Fruit fly (Drosophila melanogaster) whole organism, embryonic: ENCODE data around the gene CG5568.
A peak's percentile ranks its signal among the peaks of the same experiment; 100 is the strongest.

Experiments
- Asciz ChIP-seq: fragments of 200-800 bp; sonication (Bioruptor generic); optimal IDR thresholded peaks from 2 replicates; lab custom pipeline; 2017; ENCODE audit warnings: missing biosample characterization, mild to moderate bottlenecking, missing genetic modification characterization, missing genetic modification reagents
- CG10565 ChIP-seq: fragments of 200-800 bp; sonication (Bioruptor generic); optimal IDR thresholded peaks from 3 replicates; lab custom pipeline; 2016; ENCODE audit warnings: missing biosample characterization, mild to moderate bottlenecking, missing genetic modification characterization
- CG11695 ChIP-seq: fragments of 200-800 bp; sonication (Bioruptor generic); IDR thresholded peaks from 3 replicates; pipeline ENCODE4 v1.3.6; 2022; ENCODE audit warnings: missing biosample characterization, missing genetic modification characterization
- CG11696 ChIP-seq: fragments of 200-800 bp; sonication (Bioruptor generic); IDR thresholded peaks from 2 replicates; pipeline ENCODE4 v1.3.6; 2022; ENCODE audit warnings: missing biosample characterization, missing genetic modification characterization
- CG12236 ChIP-seq: fragments of 200-800 bp; sonication (Bioruptor generic); optimal IDR thresholded peaks from 2 replicates; lab custom pipeline; 2016; ENCODE audit warnings: missing biosample characterization, missing genetic modification characterization
- CG12299 ChIP-seq: fragments of 200-800 bp; sonication (Bioruptor generic); optimal IDR thresholded peaks from 2 replicates; lab custom pipeline; 2018; ENCODE audit warnings: missing biosample characterization, mild to moderate bottlenecking, missing genetic modification characterization
- CG12942 ChIP-seq: fragments of 200-800 bp; sonication (Bioruptor generic); optimal IDR thresholded peaks from 3 replicates; lab custom pipeline; 2016; ENCODE audit warnings: missing biosample characterization, missing genetic modification characterization
- CG13123 ChIP-seq: fragments of 200-800 bp; sonication (Bioruptor generic); optimal IDR thresholded peaks from 2 replicates; lab custom pipeline; 2016; ENCODE audit warnings: missing biosample characterization, missing genetic modification characterization
- CG13775 ChIP-seq: fragments of 200-800 bp; sonication (Bioruptor generic); optimal IDR thresholded peaks from 3 replicates; lab custom pipeline; 2017; ENCODE audit warnings: missing biosample characterization, mild to moderate bottlenecking, missing genetic modification characterization
- CG13894 ChIP-seq: fragments of 200-800 bp; sonication (Bioruptor generic); optimal IDR thresholded peaks from 3 replicates; lab custom pipeline; 2018; ENCODE audit warnings: missing biosample characterization, mild to moderate bottlenecking, missing genetic modification characterization, moderate library complexity
- CG15514 ChIP-seq: fragments of 200-800 bp; sonication (Bioruptor generic); optimal IDR thresholded peaks from 3 replicates; lab custom pipeline; 2017; ENCODE audit warnings: missing biosample characterization, missing genetic modification characterization, mild to moderate bottlenecking, moderate library complexity, missing genetic modification reagents
- CG16779 ChIP-seq: fragments of 200-800 bp; sonication (Bioruptor generic); IDR thresholded peaks from 2 replicates; pipeline ENCODE4 v1.3.6; 2022; ENCODE audit warnings: missing biosample characterization, missing genetic modification characterization
- CG17802 ChIP-seq: fragments of 200-800 bp; sonication (Bioruptor generic); optimal IDR thresholded peaks from 2 replicates; lab custom pipeline; 2018; ENCODE audit warnings: missing biosample characterization, mild to moderate bottlenecking, missing genetic modification characterization, moderate library complexity
- CG3407 ChIP-seq: fragments of 200-800 bp; sonication (Bioruptor generic); optimal IDR thresholded peaks from 2 replicates; lab custom pipeline; 2018; ENCODE audit warnings: missing biosample characterization, mild to moderate bottlenecking, missing genetic modification characterization
- CG3838 ChIP-seq: fragments of 200-800 bp; sonication (Bioruptor generic); optimal IDR thresholded peaks from 3 replicates; lab custom pipeline; 2016; ENCODE audit warnings: missing biosample characterization, missing genetic modification characterization
- CG6765 ChIP-seq: fragments of 200-800 bp; sonication (Bioruptor generic); optimal IDR thresholded peaks from 3 replicates; lab custom pipeline; 2017; ENCODE audit warnings: missing biosample characterization, mild to moderate bottlenecking, missing genetic modification characterization
- CG6791 ChIP-seq: fragments of 200-800 bp; sonication (Bioruptor generic); IDR thresholded peaks from 3 replicates; pipeline ENCODE4 v1.3.6; 2022; ENCODE audit warnings: missing biosample characterization, missing genetic modification characterization; ENCODE audit not compliant: partially characterized antibody
- CG6854 ChIP-seq: fragments of 200-800 bp; sonication (Bioruptor generic); optimal IDR thresholded peaks from 3 replicates; lab custom pipeline; 2017; ENCODE audit warnings: missing biosample characterization, mild to moderate bottlenecking, missing genetic modification characterization
- CG7928 ChIP-seq: fragments of 200-800 bp; sonication (Bioruptor generic); optimal IDR thresholded peaks from 2 replicates; lab custom pipeline; 2017; ENCODE audit warnings: missing biosample characterization, mild to moderate bottlenecking, missing genetic modification characterization
- CG8290 ChIP-seq, 3 experiments: fragments of 200-800 bp; sonication (Bioruptor generic); optimal IDR thresholded peaks; 2 replicates each; lab custom pipeline; 2016 to 2019; ENCODE audit warnings: missing biosample characterization in 3 of 3, missing genetic modification characterization in 3 of 3, mild to moderate bottlenecking in 2 of 3, moderate library complexity in 1 of 3
- CG9727 ChIP-seq: fragments of 200-800 bp; sonication (Bioruptor generic); optimal IDR thresholded peaks from 3 replicates; lab custom pipeline; 2017; ENCODE audit warnings: missing biosample characterization, mild to moderate bottlenecking, missing genetic modification characterization
- CG9817 ChIP-seq: fragments of 200-800 bp; sonication (Bioruptor generic); optimal IDR thresholded peaks from 2 replicates; lab custom pipeline; 2018; ENCODE audit warnings: missing biosample characterization, mild to moderate bottlenecking, missing genetic modification characterization, moderate library complexity
- D19A ChIP-seq: fragments of 200-800 bp; optimal IDR thresholded peaks from 3 replicates; lab custom pipeline; 2019; ENCODE audit warnings: missing biosample characterization, mild to moderate bottlenecking, missing genetic modification characterization, moderate library complexity
- D19B ChIP-seq: fragments of 200-800 bp; sonication (Bioruptor generic); optimal IDR thresholded peaks from 2 replicates; lab custom pipeline; 2017; ENCODE audit warnings: missing biosample characterization, mild to moderate bottlenecking, missing genetic modification characterization
- Dip2 ChIP-seq: fragments of 200-800 bp; sonication (Bioruptor generic); IDR thresholded peaks from 2 replicates; pipeline ENCODE4 v1.3.6; 2022; ENCODE audit warnings: missing biosample characterization, missing genetic modification characterization
- Ets97D ChIP-seq: fragments of 200-800 bp; sonication (Bioruptor generic); optimal IDR thresholded peaks from 3 replicates; lab custom pipeline; 2016; ENCODE audit warnings: missing biosample characterization, missing genetic modification characterization
- Hey ChIP-seq: fragments of 200-800 bp; sonication (Bioruptor generic); optimal IDR thresholded peaks from 3 replicates; lab custom pipeline; 2018; ENCODE audit warnings: missing biosample characterization, mild to moderate bottlenecking, missing genetic modification characterization
- Hr3 ChIP-seq: fragments of 200-800 bp; sonication (Bioruptor generic); optimal IDR thresholded peaks from 3 replicates; lab custom pipeline; 2016; ENCODE audit warnings: missing biosample characterization, missing genetic modification characterization
- Lim3 ChIP-seq: fragments of 200-800 bp; sonication (Bioruptor generic); IDR thresholded peaks from 2 replicates; pipeline ENCODE4 v1.3.6; 2022; ENCODE audit warnings: missing biosample characterization, missing genetic modification characterization
- Neu2 ChIP-seq: fragments of 200-800 bp; sonication (Bioruptor generic); optimal IDR thresholded peaks from 3 replicates; lab custom pipeline; 2016; ENCODE audit warnings: missing biosample characterization, missing genetic modification characterization, borderline replicate concordance
- Ssrp ChIP-seq: fragments of 200-800 bp; sonication (Bioruptor generic); optimal IDR thresholded peaks from 2 replicates; lab custom pipeline; 2018; ENCODE audit warnings: missing biosample characterization, mild to moderate bottlenecking, missing genetic modification characterization, moderate library complexity
- TFAM ChIP-seq: fragments of 200-800 bp; sonication (Bioruptor generic); optimal IDR thresholded peaks from 2 replicates; lab custom pipeline; 2017; ENCODE audit warnings: missing biosample characterization, missing genetic modification characterization, inconsistent platforms
- ap ChIP-seq: fragments of 200-800 bp; sonication (Bioruptor generic); IDR thresholded peaks from 2 replicates; pipeline ENCODE4 v1.3.6; 2022; ENCODE audit warnings: missing biosample characterization, missing genetic modification characterization
- bcd ChIP-seq: fragments of 200-800 bp; sonication (Bioruptor generic); optimal IDR thresholded peaks from 2 replicates; lab custom pipeline; 2017; ENCODE audit warnings: missing biosample characterization, mild to moderate bottlenecking, missing genetic modification characterization
- crol ChIP-seq: fragments of 200-800 bp; sonication (Bioruptor generic); IDR thresholded peaks from 2 replicates; pipeline ENCODE4 v1.3.6; 2022; ENCODE audit warnings: missing biosample characterization, missing genetic modification characterization
- dpn ChIP-seq, 2 experiments: fragments of 200-800 bp; sonication (Bioruptor generic); optimal IDR thresholded peaks; 3 replicates each; lab custom pipeline; 2016; ENCODE audit warnings: missing biosample characterization in 2 of 2, missing genetic modification characterization in 2 of 2
- ems ChIP-seq: fragments of 200-800 bp; sonication (Bioruptor generic); optimal IDR thresholded peaks from 3 replicates; lab custom pipeline; 2016; ENCODE audit warnings: missing biosample characterization, missing genetic modification characterization
- fd64A ChIP-seq: fragments of 200-800 bp; sonication (Bioruptor generic); optimal IDR thresholded peaks from 3 replicates; lab custom pipeline; 2018; ENCODE audit warnings: missing biosample characterization, mild to moderate bottlenecking, missing genetic modification characterization
- grn ChIP-seq: fragments of 200-800 bp; sonication (Bioruptor generic); optimal IDR thresholded peaks from 3 replicates; lab custom pipeline; 2017; ENCODE audit warnings: missing biosample characterization, missing genetic modification characterization
- gt ChIP-seq: fragments of 200-800 bp; sonication (Bioruptor generic); IDR thresholded peaks from 2 replicates; pipeline ENCODE4 v1.3.6; 2022; ENCODE audit warnings: missing biosample characterization, missing genetic modification characterization
- hth ChIP-seq: fragments of >200 bp; optimal IDR thresholded peaks from 2 replicates; lab custom pipeline; 2017; ENCODE audit warnings: inconsistent platforms
- inv ChIP-seq: fragments of 200-800 bp; sonication (Bioruptor generic); IDR thresholded peaks from 2 replicates; pipeline ENCODE4 v1.3.6; 2022; ENCODE audit warnings: missing biosample characterization, missing genetic modification characterization; ENCODE audit not compliant: partially characterized antibody
- jigr1 ChIP-seq: fragments of 200-800 bp; sonication (Bioruptor generic); IDR thresholded peaks from 3 replicates; pipeline ENCODE4 v1.3.6; 2022; ENCODE audit warnings: missing biosample characterization, missing genetic modification characterization
- kah ChIP-seq: fragments of 200-800 bp; sonication (Bioruptor generic); optimal IDR thresholded peaks from 2 replicates; lab custom pipeline; 2018; ENCODE audit warnings: missing biosample characterization, mild to moderate bottlenecking, missing genetic modification characterization
- luna ChIP-seq: fragments of 200-800 bp; sonication (Bioruptor generic); optimal IDR thresholded peaks from 2 replicates; lab custom pipeline; 2016; ENCODE audit warnings: missing biosample characterization, missing genetic modification characterization
- nmo ChIP-seq: fragments of 200-800 bp; sonication (Bioruptor generic); optimal IDR thresholded peaks from 2 replicates; lab custom pipeline; 2018; ENCODE audit warnings: missing biosample characterization, mild to moderate bottlenecking, missing genetic modification characterization, moderate library complexity
- otp ChIP-seq: fragments of 200-800 bp; sonication (Bioruptor generic); IDR thresholded peaks from 3 replicates; pipeline ENCODE4, ENCODE4 v1.3.6; 2022; ENCODE audit warnings: missing biosample characterization, missing genetic modification characterization
- pzg ChIP-seq: fragments of 200-800 bp; sonication (Bioruptor generic); optimal IDR thresholded peaks from 3 replicates; lab custom pipeline; 2018; ENCODE audit warnings: missing biosample characterization, mild to moderate bottlenecking, missing genetic modification characterization, moderate library complexity
- sens-2 ChIP-seq: fragments of 200-800 bp; sonication (Bioruptor generic); IDR thresholded peaks from 2 replicates; pipeline ENCODE4 v1.3.6; 2022; ENCODE audit warnings: missing biosample characterization, missing genetic modification characterization

CG5568 gene

dm6 chr3L:5881310-5882208 is 10.3 kb downstream of the CG5568 start (continued):
- TF ChIP-seq CG12942 (GFP tag; lab: Kevin White, UChicago) = no peak
- TF ChIP-seq D19A (tag; lab: Kevin White, UChicago) = no peak
- no peak for TF ChIP-seq TFAM (GFP tag; lab: Kevin White, UChicago)
- TF ChIP-seq CG16779 = no peak
- TF ChIP-seq luna (GFP tag; lab: Kevin White, UChicago) = no peak
- no peak for TF ChIP-seq CG10565 (GFP tag; lab: Kevin White, UChicago)
- no peak for TF ChIP-seq CG17802 (tag; lab: Kevin White, UChicago)
- TF ChIP-seq CG3407 (GFP tag; lab: Kevin White, UChicago) = peak; percentile 13
- TF ChIP-seq Ets97D = no peak
- TF ChIP-seq fd64A = no peak
- TF ChIP-seq Hey (tag; lab: Kevin White, UChicago) = no peak
- TF ChIP-seq CG12236 (GFP tag; lab: Kevin White, UChicago) = peak; percentile 52
- TF ChIP-seq CG15514 (GFP tag; lab: Kevin White, UChicago) = no peak
- TF ChIP-seq CG7928 (GFP tag; lab: Kevin White, UChicago) = no peak
- TF ChIP-seq nmo (GFP tag; lab: Kevin White, UChicago) = peak; percentile 76
- no peak for TF ChIP-seq CG8290 (GFP tag; optimal IDR thresholded peaks at IDR 0.05; lab: Kevin White, UChicago)
- TF ChIP-seq CG8290 (tag; optimal IDR thresholded peaks at IDR 0.05; lab: Kevin White, UChicago) = no peak
- no peak for TF ChIP-seq CG11696 (GFP tag; lab: Robert Waterston, UW)
- peak; percentile 53; the same call in 1 of the 2 replicates for TF ChIP-seq ap (GFP tag; lab: Robert Waterston, UW)
- TF ChIP-seq CG9727 (GFP tag; lab: Kevin White, UChicago) = peak; percentile 76
- 0 out of 3 replicates have a peak, but pooled peaks have one; percentile 20 for TF ChIP-seq CG11695
- TF ChIP-seq dpn (GFP tag; optimal IDR thresholded peaks at IDR 0.05; lab: Kevin White, UChicago) = peak; percentile 52 to 66
- no peak for TF ChIP-seq Lim3 (GFP tag; lab: Robert Waterston, UW)
- no peak for TF ChIP-seq sens-2 (GFP tag; lab: Robert Waterston, UW)
- TF ChIP-seq Dip2 (GFP tag; lab: Robert Waterston, UW) = no peak
- TF ChIP-seq kah (GFP tag; lab: Kevin White, UChicago) = no peak
- TF ChIP-seq Hr3 (GFP tag; lab: Kevin White, UChicago) = peak; percentile 65
- TF ChIP-seq otp (GFP tag; lab: Robert Waterston, UW) = 0 out of 3 replicates have a peak, but pooled peaks have one; percentile 33
- TF ChIP-seq inv (GFP tag; lab: Robert Waterston, UW) = no peak
- TF ChIP-seq ems (GFP tag; lab: Kevin White, UChicago) = no peak
- TF ChIP-seq Neu2 (GFP tag; lab: Kevin White, UChicago) = no peak
- TF ChIP-seq CG13775 = peak; percentile 69
- no peak for TF ChIP-seq Asciz
- TF ChIP-seq grn = no peak
- TF ChIP-seq pzg = no peak
- peak; percentile 14 for TF ChIP-seq CG9817
- TF ChIP-seq CG13123 = no peak
- TF ChIP-seq CG6854 (GFP tag; lab: Kevin White, UChicago) = no peak
- no peak for TF ChIP-seq CG13894
- TF ChIP-seq bcd (GFP tag; lab: Kevin White, UChicago) = peak; percentile 16
- TF ChIP-seq D19B = no peak
- TF ChIP-seq CG12299 = no peak
- TF ChIP-seq Ssrp (tag; lab: Kevin White, UChicago) = peak; percentile 65
- no peak for TF ChIP-seq jigr1 (GFP tag; lab: Robert Waterston, UW)
- TF ChIP-seq gt (GFP tag; lab: Robert Waterston, UW) = no peak
- no peak for TF ChIP-seq crol (GFP tag; lab: Robert Waterston, UW)
- TF ChIP-seq CG6791 (GFP tag; lab: Robert Waterston, UW) = no peak
- TF ChIP-seq CG6765 (GFP tag; lab: Kevin White, UChicago) = no peak
- no peak for TF ChIP-seq CG3838 (GFP tag; lab: Kevin White, UChicago)
- TF ChIP-seq hth (lab: Kevin White, UChicago) = no peak
